Fruit fly (Drosophila melanogaster) whole organism, embryonic: ENCODE measurements around the gene Cyp1.

Experiments used
- Atf3 ChIP-seq: fragments of 200-800 bp; sonication (Bioruptor generic); optimal IDR thresholded peaks from 3 replicates; lab custom pipeline; 2016; ENCODE audit warnings: missing biosample characterization, missing genetic modification characterization
- BtbVII ChIP-seq: fragments of 200-800 bp; sonication (Bioruptor generic); optimal IDR thresholded peaks from 3 replicates; lab custom pipeline; 2017; ENCODE audit warnings: missing biosample characterization, mild to moderate bottlenecking, missing genetic modification characterization
- CG10366 ChIP-seq: fragments of 200-800 bp; sonication (Bioruptor generic); IDR thresholded peaks from 2 replicates; pipeline ENCODE4 v1.3.6; 2022; ENCODE audit warnings: missing biosample characterization, missing genetic modification characterization
- CG10543 ChIP-seq: fragments of 200-800 bp; sonication (Bioruptor generic); optimal IDR thresholded peaks from 3 replicates; lab custom pipeline; 2017; ENCODE audit warnings: missing biosample characterization, mild to moderate bottlenecking, missing genetic modification characterization, moderate library complexity
- CG11398 ChIP-seq: fragments of 200-800 bp; sonication (Bioruptor generic); optimal IDR thresholded peaks from 2 replicates; lab custom pipeline; 2016; ENCODE audit warnings: missing biosample characterization, missing genetic modification characterization
- CG12071 ChIP-seq: fragments of 200-800 bp; sonication (Bioruptor generic); optimal IDR thresholded peaks from 3 replicates; lab custom pipeline; 2018; ENCODE audit warnings: missing biosample characterization, mild to moderate bottlenecking, missing genetic modification characterization
- CG13775 ChIP-seq: fragments of 200-800 bp; sonication (Bioruptor generic); optimal IDR thresholded peaks from 3 replicates; lab custom pipeline; 2017; ENCODE audit warnings: missing biosample characterization, mild to moderate bottlenecking, missing genetic modification characterization
- CG13894 ChIP-seq: fragments of 200-800 bp; sonication (Bioruptor generic); optimal IDR thresholded peaks from 3 replicates; lab custom pipeline; 2018; ENCODE audit warnings: missing biosample characterization, mild to moderate bottlenecking, missing genetic modification characterization, moderate library complexity
- CG15073 ChIP-seq: fragments of 200-800 bp; sonication (Bioruptor generic); optimal IDR thresholded peaks from 2 replicates; lab custom pipeline; 2016; ENCODE audit warnings: missing biosample characterization, missing genetic modification characterization
- CG17361 ChIP-seq: fragments of 200-800 bp; sonication (Bioruptor generic); IDR thresholded peaks from 3 replicates; pipeline ENCODE4 v1.3.6; 2022; ENCODE audit warnings: missing biosample characterization, missing genetic modification characterization
- CG3065 ChIP-seq: fragments of 200-800 bp; sonication (Bioruptor generic); optimal IDR thresholded peaks from 2 replicates; lab custom pipeline; 2016; ENCODE audit warnings: missing biosample characterization, missing genetic modification characterization
- CG31441 ChIP-seq: fragments of 200-800 bp; sonication (Bioruptor generic); IDR thresholded peaks from 2 replicates; pipeline ENCODE4 v1.3.6; 2022; ENCODE audit warnings: missing biosample characterization, missing genetic modification characterization
- CG3995 ChIP-seq: fragments of 200-800 bp; sonication (Bioruptor generic); optimal IDR thresholded peaks from 3 replicates; lab custom pipeline; 2016; ENCODE audit warnings: missing biosample characterization, missing genetic modification characterization
- CG4820 ChIP-seq: fragments of 200-800 bp; sonication (Bioruptor generic); optimal IDR thresholded peaks from 3 replicates; lab custom pipeline; 2016; ENCODE audit warnings: missing biosample characterization, missing genetic modification characterization
- CG7928 ChIP-seq: fragments of 200-800 bp; sonication (Bioruptor generic); optimal IDR thresholded peaks from 2 replicates; lab custom pipeline; 2017; ENCODE audit warnings: missing biosample characterization, mild to moderate bottlenecking, missing genetic modification characterization
- CG8765 ChIP-seq: fragments of 200-800 bp; sonication (Bioruptor generic); IDR thresholded peaks from 2 replicates; pipeline ENCODE4 v1.3.6; 2022; ENCODE audit warnings: missing biosample characterization, missing genetic modification characterization
- CG9437 ChIP-seq: fragments of 200-800 bp; sonication (Bioruptor generic); optimal IDR thresholded peaks from 2 replicates; lab custom pipeline; 2018; ENCODE audit warnings: missing biosample characterization, mild to moderate bottlenecking, missing genetic modification characterization
- CG9932 ChIP-seq: fragments of 200-800 bp; sonication (Bioruptor generic); IDR thresholded peaks from 2 replicates; pipeline ENCODE4 v1.3.6; 2022; ENCODE audit warnings: missing biosample characterization, missing genetic modification characterization
- Doc2 ChIP-seq: fragments of 200-800 bp; sonication (Bioruptor generic); IDR thresholded peaks from 2 replicates; pipeline ENCODE4 v1.3.6; 2022; ENCODE audit warnings: missing biosample characterization, missing genetic modification characterization
- ERR ChIP-seq: fragments of 200-800 bp; sonication (Bioruptor generic); optimal IDR thresholded peaks from 2 replicates; lab custom pipeline; 2016; ENCODE audit warnings: missing biosample characterization, missing genetic modification characterization
- Elba2 ChIP-seq: fragments of 200-800 bp; sonication (Bioruptor generic); optimal IDR thresholded peaks from 3 replicates; lab custom pipeline; 2016; ENCODE audit warnings: missing biosample characterization, missing genetic modification characterization
- Ets65A ChIP-seq: fragments of 200-800 bp; sonication (Bioruptor generic); peaks from one replicate; lab custom pipeline; 2016; ENCODE audit warnings: missing biosample characterization, missing genetic modification characterization
- Fer2 ChIP-seq: fragments of 200-800 bp; sonication (Bioruptor generic); optimal IDR thresholded peaks from 2 replicates; lab custom pipeline; 2018; ENCODE audit warnings: missing biosample characterization, mild to moderate bottlenecking, missing genetic modification characterization, moderate library complexity
- H2.0 ChIP-seq: fragments of 200-800 bp; sonication (Bioruptor generic); IDR thresholded peaks from 2 replicates; pipeline ENCODE4 v1.3.6; 2022; ENCODE audit warnings: missing biosample characterization, missing genetic modification characterization
- HHEX ChIP-seq: fragments of 200-800 bp; sonication (Bioruptor generic); optimal IDR thresholded peaks from 3 replicates; lab custom pipeline; 2017; ENCODE audit warnings: missing biosample characterization, mild to moderate bottlenecking, missing genetic modification characterization, missing genetic modification reagents
- HLH54F ChIP-seq: fragments of 200-800 bp; sonication (Bioruptor generic); optimal IDR thresholded peaks from 3 replicates; lab custom pipeline; 2016; ENCODE audit warnings: missing biosample characterization, missing genetic modification characterization
- Hr3 ChIP-seq: fragments of 200-800 bp; sonication (Bioruptor generic); optimal IDR thresholded peaks from 3 replicates; lab custom pipeline; 2016; ENCODE audit warnings: missing biosample characterization, missing genetic modification characterization
- Max ChIP-seq: fragments of 200-800 bp; sonication (Bioruptor generic); optimal IDR thresholded peaks from 2 replicates; lab custom pipeline; 2016; ENCODE audit warnings: missing biosample characterization, mild to moderate bottlenecking, missing genetic modification characterization
- Meics ChIP-seq: fragments of 200-800 bp; sonication (Bioruptor generic); optimal IDR thresholded peaks from 2 replicates; lab custom pipeline; 2017; ENCODE audit warnings: missing biosample characterization, mild to moderate bottlenecking, missing genetic modification characterization
- Nf-YA ChIP-seq: fragments of 200-800 bp; sonication (Bioruptor generic); IDR thresholded peaks from 2 replicates; pipeline ENCODE4 v1.3.6; 2022; ENCODE audit warnings: missing biosample characterization, missing genetic modification characterization
- Opbp ChIP-seq: fragments of 200-800 bp; sonication (Bioruptor generic); IDR thresholded peaks from 3 replicates; pipeline ENCODE4 v1.3.6; 2022; ENCODE audit warnings: missing biosample characterization, missing genetic modification characterization; ENCODE audit not compliant: partially characterized antibody
- Sox100B ChIP-seq: fragments of 200-800 bp; sonication (Bioruptor generic); optimal IDR thresholded peaks from 3 replicates; lab custom pipeline; 2018; ENCODE audit warnings: missing biosample characterization, mild to moderate bottlenecking, missing genetic modification characterization
- Xrp1 ChIP-seq: fragments of 200-800 bp; sonication (Bioruptor generic); IDR thresholded peaks from 2 replicates; pipeline ENCODE4 v1.3.6; 2022; ENCODE audit warnings: missing biosample characterization, missing genetic modification characterization
- cas ChIP-seq: fragments of 200-800 bp; sonication (Bioruptor generic); IDR thresholded peaks from 2 replicates; pipeline ENCODE4 v1.3.6; 2022; ENCODE audit warnings: missing biosample characterization, missing genetic modification characterization
- cwo ChIP-seq: fragments of 200-800 bp; sonication (Bioruptor generic); optimal IDR thresholded peaks from 3 replicates; lab custom pipeline; 2017; ENCODE audit warnings: missing biosample characterization, missing genetic modification characterization, mild to moderate bottlenecking, moderate library complexity, missing genetic modification reagents
- dpn ChIP-seq, 2 experiments: fragments of 200-800 bp; sonication (Bioruptor generic); optimal IDR thresholded peaks; 3 replicates each; lab custom pipeline; 2016; ENCODE audit warnings: missing biosample characterization in 2 of 2, missing genetic modification characterization in 2 of 2
- fd64A ChIP-seq: fragments of 200-800 bp; sonication (Bioruptor generic); optimal IDR thresholded peaks from 3 replicates; lab custom pipeline; 2018; ENCODE audit warnings: missing biosample characterization, mild to moderate bottlenecking, missing genetic modification characterization
- gcm2 ChIP-seq: fragments of 200-800 bp; sonication (Bioruptor generic); optimal IDR thresholded peaks from 2 replicates; lab custom pipeline; 2016; ENCODE audit warnings: missing biosample characterization, missing genetic modification characterization
- gsb ChIP-seq: fragments of 200-800 bp; sonication (Bioruptor generic); IDR thresholded peaks from 2 replicates; pipeline ENCODE4 v1.3.6; 2022; ENCODE audit warnings: missing biosample characterization, missing genetic modification characterization
- ham ChIP-seq: fragments of 200-800 bp; sonication (Bioruptor generic); IDR thresholded peaks from 2 replicates; pipeline ENCODE4 v1.3.6; 2022; ENCODE audit warnings: missing biosample characterization, missing genetic modification characterization
- hth ChIP-seq: fragments of >200 bp; optimal IDR thresholded peaks from 2 replicates; lab custom pipeline; 2017; ENCODE audit warnings: inconsistent platforms
- jumu ChIP-seq: fragments of 200-800 bp; sonication (Bioruptor generic); optimal IDR thresholded peaks from 3 replicates; lab custom pipeline; 2016; ENCODE audit warnings: missing biosample characterization, missing genetic modification characterization
- kay ChIP-seq: fragments of 200-800 bp; sonication (Bioruptor generic); optimal IDR thresholded peaks from 2 replicates; lab custom pipeline; 2016; ENCODE audit warnings: missing biosample characterization, missing genetic modification characterization
- ken ChIP-seq: fragments of 200-800 bp; sonication (Bioruptor generic); IDR thresholded peaks from 3 replicates; pipeline ENCODE4 v1.3.6; 2022; ENCODE audit warnings: missing biosample characterization, missing genetic modification characterization
- klu ChIP-seq: fragments of 200-800 bp; sonication (Bioruptor generic); IDR thresholded peaks from 2 replicates; pipeline ENCODE4 v1.3.6; 2022; ENCODE audit warnings: missing biosample characterization, missing genetic modification characterization
- psq ChIP-seq: fragments of 200-800 bp; sonication (Bioruptor generic); optimal IDR thresholded peaks from 2 replicates; lab custom pipeline; 2017; ENCODE audit warnings: missing biosample characterization, missing genetic modification characterization
- schlank ChIP-seq: fragments of 200-800 bp; sonication (Bioruptor generic); optimal IDR thresholded peaks from 2 replicates; lab custom pipeline; 2018; ENCODE audit warnings: missing biosample characterization, mild to moderate bottlenecking, missing genetic modification characterization
- sima ChIP-seq: fragments of 200-800 bp; sonication (Bioruptor generic); optimal IDR thresholded peaks from 2 replicates; lab custom pipeline; 2016; ENCODE audit warnings: missing biosample characterization, missing genetic modification characterization
- tll ChIP-seq, 2 experiments: fragments of 200-800 bp in 1 of 2; fragments of >200 bp in 1 of 2; sonication (Bioruptor generic) in 1 of 2; optimal IDR thresholded peaks; 2 replicates each; lab custom pipeline; 2017 to 2019; ENCODE audit warnings: missing biosample characterization in 2 of 2, missing genetic modification characterization in 2 of 2, mild to moderate bottlenecking in 1 of 2, moderate library complexity in 1 of 2
- vvl ChIP-seq: fragments of 200-800 bp; sonication (Bioruptor generic); IDR thresholded peaks from 2 replicates; pipeline ENCODE4 v1.3.6; 2022; ENCODE audit warnings: missing biosample characterization, missing genetic modification characterization
- wek ChIP-seq: fragments of 200-800 bp; sonication (Bioruptor generic); optimal IDR thresholded peaks from 3 replicates; lab custom pipeline; 2018; ENCODE audit warnings: missing biosample characterization, mild to moderate bottlenecking, missing genetic modification characterization, moderate library complexity
- zfh1 ChIP-seq: fragments of 200-800 bp; sonication (Bioruptor generic); IDR thresholded peaks from 3 replicates; pipeline ENCODE4 v1.3.6; 2022; ENCODE audit warnings: missing biosample characterization, missing genetic modification characterization

Cyp1 gene

DNA sequence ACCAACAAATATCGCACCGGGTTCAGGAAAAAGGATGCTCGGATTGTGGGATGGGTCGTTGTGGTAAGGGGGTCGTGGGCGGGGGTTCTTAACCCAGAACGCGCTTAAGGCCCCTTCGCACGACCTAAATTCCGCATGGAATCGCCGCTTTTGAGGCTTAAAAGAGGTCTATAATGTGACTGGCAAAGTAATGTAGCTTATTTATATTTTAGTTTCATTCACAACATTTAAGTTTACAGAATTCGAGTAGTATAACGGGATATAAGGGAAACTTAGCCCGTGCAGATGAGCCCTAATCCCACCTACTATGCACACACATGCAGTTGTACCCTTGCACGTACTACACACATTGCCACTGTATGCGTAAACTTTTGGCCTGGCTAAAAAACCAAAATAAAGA lies 41.4 kb downstream of the Cyp1 start:
- TF ChIP-seq jumu (peak; percentile 10), CG3065 (no peak), schlank (tag; lab: Kevin White, UChicago) (peak; percentile 46), Nf-YA (GFP tag; lab: Robert Waterston, UW) (peak; percentile 55; the same call in 1 of the 2 replicates), wek (peak; percentile 75), vvl (GFP tag; lab: Robert Waterston, UW) (peak; percentile 93), Hr3 (GFP tag; lab: Kevin White, UChicago) (peak; percentile 5), CG4820 (GFP tag; lab: Kevin White, UChicago) (peak; percentile 71), CG8765 (peak; percentile 79), CG10543 (GFP tag; lab: Kevin White, UChicago) (peak; percentile 87), CG7928 (GFP tag; lab: Kevin White, UChicago) (peak; percentile 39), ham (GFP tag; lab: Robert Waterston, UW) (0 out of 2 replicates have a peak, but pooled peaks have one; percentile 44), CG11398 (GFP tag; lab: Kevin White, UChicago) (peak; percentile 18), HHEX (GFP tag; lab: Kevin White, UChicago) (peak; percentile 84), Fer2 (peak; percentile 59), CG17361 (GFP tag; lab: Robert Waterston, UW) (peak; percentile 59; the same call in 2 of the 3 replicates), gsb (peak; percentile 70), ken (GFP tag; lab: Robert Waterston, UW) (peak; percentile 83), sima (GFP tag; lab: Kevin White, UChicago) (no peak), Atf3 (GFP tag; lab: Kevin White, UChicago) (peak; percentile 3), CG31441 (peak; percentile 60), klu (GFP tag; lab: Robert Waterston, UW) (peak; percentile 25; the same call in 1 of the 2 replicates), CG15073 (GFP tag; lab: Kevin White, UChicago) (no peak), Opbp (no peak), Elba2 (peak; percentile 20), HLH54F (GFP tag; lab: Kevin White, UChicago) (peak; percentile 15), Ets65A (peak; percentile 85), hth (lab: Kevin White, UChicago) (no peak), psq (GFP tag; lab: Kevin White, UChicago) (no peak), tll (GFP tag; optimal IDR thresholded peaks at IDR 0.05; lab: Kevin White, UChicago) (no peak), CG12071 (peak; percentile 85), ERR (GFP tag; lab: Kevin White, UChicago) (no peak), Sox100B (GFP tag; lab: Kevin White, UChicago) (peak; percentile 82), Doc2 (GFP tag; lab: Robert Waterston, UW) (no peak), gcm2 (GFP tag; lab: Kevin White, UChicago) (no peak), dpn (GFP tag; optimal IDR thresholded peaks at IDR 0.05; lab: Kevin White, UChicago) (peak; percentile 13 to 66), CG13894 (tag; lab: Kevin White, UChicago) (peak; percentile 67), CG9437 (GFP tag; lab: Kevin White, UChicago) (peak; percentile 27), cwo (GFP tag; lab: Kevin White, UChicago) (peak; percentile 76), Max (peak; percentile 46), fd64A (peak; percentile 71), CG13775 (peak; percentile 83), BtbVII (peak; percentile 73), CG9932 (GFP tag; lab: Robert Waterston, UW) (peak; percentile 53), H2.0 (peak; percentile 73), Xrp1 (GFP tag; lab: Robert Waterston, UW) (peak; percentile 94), zfh1 (peak; percentile 84), Meics (GFP tag; lab: Kevin White, UChicago) (peak; percentile 78), CG10366 (GFP tag; lab: Robert Waterston, UW) (peak; percentile 73), cas (GFP tag; lab: Robert Waterston, UW) (0 out of 2 replicates have a peak, but pooled peaks have one; percentile 32), CG3995 (GFP tag; lab: Kevin White, UChicago) (no peak), kay (GFP tag; lab: Kevin White, UChicago) (no peak)
